Worm (Caenorhabditis elegans) whole organism, young adult: ENCODE measurements around the gene T06E8.8.

ENCODE experiments used
- F10E7.11 ChIP-seq: sonication (generic microtip); optimal IDR thresholded peaks from 2 replicates; lab custom pipeline; 2017; ENCODE audit warnings: mild to moderate bottlenecking, missing genetic modification characterization, moderate library complexity, missing compliant biosample characterization
- F23B12.7 ChIP-seq: sonication (generic microtip); optimal IDR thresholded peaks from 2 replicates; lab custom pipeline; 2017; ENCODE audit warnings: missing genetic modification characterization, mild to moderate bottlenecking, missing compliant biosample characterization, antibody characterized with exemption, moderate library complexity; ENCODE audit not compliant: insufficient read depth
- F55B11.4 ChIP-seq: sonication (generic microtip); optimal IDR thresholded peaks from 2 replicates; lab custom pipeline; 2016; ENCODE audit warnings: missing compliant biosample characterization, missing genetic modification characterization, borderline replicate concordance; ENCODE audit not compliant: insufficient read depth
- F57C9.4 ChIP-seq: sonication (generic microtip); optimal IDR thresholded peaks from 2 replicates; lab custom pipeline; 2017; ENCODE audit warnings: mild to moderate bottlenecking, missing genetic modification characterization, missing compliant biosample characterization
- K11D2.4 ChIP-seq: fragments of 200-800 bp; sonication (Bioruptor generic); IDR thresholded peaks from 2 replicates; pipeline ENCODE4 v1.3.6; 2022; ENCODE audit warnings: missing genetic modification reagents, missing genetic modification characterization, missing compliant biosample characterization
- T26A5.8 ChIP-seq: sonication (generic microtip); optimal IDR thresholded peaks from 2 replicates; lab custom pipeline; 2016; ENCODE audit warnings: missing genetic modification characterization, missing compliant biosample characterization
- Y79H2A.3 ChIP-seq: fragments of 200-800 bp; sonication (Bioruptor generic); conservative IDR thresholded peaks from 2 replicates; pipeline ENCODE4 v1.3.6; 2022; ENCODE audit warnings: missing genetic modification reagents, missing genetic modification characterization, missing compliant biosample characterization
- ZK185.1 ChIP-seq: sonication (generic microtip); optimal IDR thresholded peaks from 2 replicates; lab custom pipeline; 2016; ENCODE audit warnings: mild to moderate bottlenecking, missing genetic modification characterization, missing compliant biosample characterization; ENCODE audit not compliant: poor library complexity, severe bottlenecking
- attf-3 ChIP-seq: fragments of 200-800 bp; sonication (Bioruptor generic); conservative IDR thresholded peaks from 2 replicates; pipeline ENCODE4 v1.3.6; 2022; ENCODE audit warnings: missing genetic modification reagents, missing genetic modification characterization, missing compliant biosample characterization
- attf-5 ChIP-seq: fragments of 200-800 bp; sonication (Bioruptor generic); optimal IDR thresholded peaks from 2 replicates; lab custom pipeline; 2018; ENCODE audit warnings: mild to moderate bottlenecking, missing genetic modification characterization, missing compliant biosample characterization
- bed-1 ChIP-seq: fragments of 200-800 bp; sonication (Bioruptor generic); IDR thresholded peaks from 2 replicates; pipeline ENCODE4 v1.3.6; 2022; ENCODE audit warnings: missing genetic modification reagents, missing genetic modification characterization, missing compliant biosample characterization
- ccch-3 ChIP-seq: fragments of 200-800 bp; sonication (Bioruptor generic); optimal IDR thresholded peaks from 2 replicates; lab custom pipeline; 2018; ENCODE audit warnings: mild to moderate bottlenecking, missing genetic modification characterization, missing compliant biosample characterization
- cebp-1 ChIP-seq, 2 experiments: fragments of 200-800 bp in 1 of 2; sonication (Bioruptor generic) in 1 of 2; sonication (generic microtip) in 1 of 2; IDR thresholded peaks in 1 of 2; optimal IDR thresholded peaks in 1 of 2; 2 replicates each; pipeline versions ENCODE4 v1.3.6 to Lab custom; 2017 to 2022; ENCODE audit warnings: missing compliant biosample characterization in 2 of 2, missing genetic modification characterization in 2 of 2, mild to moderate bottlenecking in 1 of 2, missing genetic modification reagents in 1 of 2, moderate library complexity in 1 of 2
- cebp-2 ChIP-seq: fragments of 200-800 bp; sonication (Bioruptor generic); IDR thresholded peaks from 2 replicates; pipeline ENCODE4 v1.3.6; 2022; ENCODE audit warnings: missing genetic modification characterization, missing compliant biosample characterization
- ceh-27 ChIP-seq: fragments of 200-800 bp; sonication (Bioruptor generic); optimal IDR thresholded peaks from 2 replicates; lab custom pipeline; 2018; ENCODE audit warnings: mild to moderate bottlenecking, missing genetic modification characterization, moderate library complexity, missing compliant biosample characterization
- chd-7 ChIP-seq: sonication (generic microtip); optimal IDR thresholded peaks from 2 replicates; lab custom pipeline; 2016; ENCODE audit warnings: mild to moderate bottlenecking, missing genetic modification characterization, moderate library complexity, missing compliant biosample characterization
- die-1 ChIP-seq: sonication (generic microtip); optimal IDR thresholded peaks from 2 replicates; lab custom pipeline; 2016; ENCODE audit warnings: missing genotype, mild to moderate bottlenecking, missing genetic modification characterization, missing compliant biosample characterization
- dox-1 ChIP-seq: fragments of 200-800 bp; sonication (Bioruptor generic); IDR thresholded peaks from 2 replicates; pipeline ENCODE4 v1.3.6; 2022; ENCODE audit warnings: missing genetic modification reagents, missing genetic modification characterization, missing compliant biosample characterization
- dpl-1 ChIP-seq: fragments of 150-350 bp; optimal IDR thresholded peaks from 2 replicates; lab custom pipeline; 2014; ENCODE audit warnings: missing biosample characterization, missing genetic modification reagents, missing genetic modification characterization
- efl-1 ChIP-seq: fragments of 150-350 bp; optimal IDR thresholded peaks from 2 replicates; lab custom pipeline; 2014; ENCODE audit warnings: missing biosample characterization, missing genetic modification reagents, missing genetic modification characterization
- egl-44 ChIP-seq: fragments of 200-800 bp; sonication (Bioruptor generic); IDR thresholded peaks from 2 replicates; pipeline ENCODE4 v1.3.6; 2022; ENCODE audit warnings: missing genetic modification reagents, missing genetic modification characterization, missing compliant biosample characterization
- fkh-3 ChIP-seq: sonication (generic microtip); optimal IDR thresholded peaks from 2 replicates; lab custom pipeline; 2016; ENCODE audit warnings: mild to moderate bottlenecking, missing genetic modification characterization, missing compliant biosample characterization
- him-1 ChIP-seq: sonication (generic microtip); optimal IDR thresholded peaks from 2 replicates; lab custom pipeline; 2016; ENCODE audit warnings: missing genotype, missing genetic modification reagents, missing genetic modification characterization, missing compliant biosample characterization
- let-526 ChIP-seq: fragments of 200-800 bp; sonication (Bioruptor generic); IDR thresholded peaks from 2 replicates; pipeline ENCODE4 v1.3.6; 2022; ENCODE audit warnings: missing genetic modification reagents, missing genetic modification characterization, missing compliant biosample characterization
- let-607 ChIP-seq, 2 experiments: fragments of 200-800 bp in 1 of 2; sonication (Bioruptor generic) in 1 of 2; sonication (generic microtip) in 1 of 2; optimal IDR thresholded peaks; 2 replicates each; lab custom pipeline; 2016 to 2018; ENCODE audit warnings: mild to moderate bottlenecking in 2 of 2, missing compliant biosample characterization in 2 of 2, missing genetic modification characterization in 2 of 2, moderate library complexity in 2 of 2, missing genotype in 1 of 2
- lin-35 ChIP-seq, 3 experiments: fragments of 150-350 bp in 2 of 3; sonication (generic microtip) in 1 of 3; optimal IDR thresholded peaks; 2 replicates each; lab custom pipeline; 2014 to 2018; ENCODE audit warnings: missing biosample characterization in 3 of 3, missing genetic modification characterization in 3 of 3, missing genetic modification reagents in 3 of 3
- lin-40 ChIP-seq: sonication (generic microtip); optimal IDR thresholded peaks from 2 replicates; lab custom pipeline; 2016; ENCODE audit warnings: missing genetic modification characterization, mild to moderate bottlenecking, missing compliant biosample characterization, missing genotype, missing genetic modification reagents
- lin-54 ChIP-seq: fragments of 200-800 bp; sonication (Bioruptor generic); optimal IDR thresholded peaks from 2 replicates; lab custom pipeline; 2018; ENCODE audit warnings: mild to moderate bottlenecking, missing genetic modification characterization, missing compliant biosample characterization
- lir-1 ChIP-seq: fragments of 200-800 bp; sonication (Bioruptor generic); conservative IDR thresholded peaks from 2 replicates; pipeline ENCODE4 v1.3.6; 2022; ENCODE audit warnings: missing genetic modification reagents, missing genetic modification characterization, missing compliant biosample characterization
- madf-6 ChIP-seq: fragments of 200-800 bp; sonication (Bioruptor generic); IDR thresholded peaks from 2 replicates; pipeline ENCODE4 v1.3.6; 2022; ENCODE audit warnings: missing genetic modification reagents, missing genetic modification characterization, missing compliant biosample characterization
- madf-8 ChIP-seq: fragments of 200-800 bp; sonication (Bioruptor generic); conservative IDR thresholded peaks from 2 replicates; pipeline ENCODE4 v1.3.6; 2022; ENCODE audit warnings: missing genetic modification reagents, missing genetic modification characterization, missing compliant biosample characterization
- nhr-80 ChIP-seq: sonication (generic microtip); optimal IDR thresholded peaks from 2 replicates; lab custom pipeline; 2016; ENCODE audit warnings: missing genetic modification characterization, missing compliant biosample characterization
- pbrm-1 ChIP-seq: fragments of 200-800 bp; sonication (Bioruptor generic); IDR thresholded peaks from 2 replicates; pipeline ENCODE4 v1.3.6; 2022; ENCODE audit warnings: missing genetic modification reagents, missing genetic modification characterization, missing compliant biosample characterization
- rcor-1 ChIP-seq: fragments of 200-800 bp; sonication (Bioruptor generic); IDR thresholded peaks from 2 replicates; pipeline ENCODE4 v1.3.6; 2022; ENCODE audit warnings: missing genetic modification reagents, missing genetic modification characterization, missing compliant biosample characterization
- repo-1 ChIP-seq: sonication (generic microtip); optimal IDR thresholded peaks from 2 replicates; lab custom pipeline; 2017; ENCODE audit warnings: mild to moderate bottlenecking, missing genetic modification characterization, missing compliant biosample characterization
- snpc-4 ChIP-seq, 5 experiments: fragments of 150-350 bp in 1 of 5; sonication (generic microtip) in 4 of 5; optimal IDR thresholded peaks; 2 replicates each; lab custom pipeline; 2014 to 2018; ENCODE audit warnings: missing genetic modification characterization in 5 of 5, missing biosample characterization in 3 of 5, antibody characterized with exemption in 2 of 5, mild to moderate bottlenecking in 2 of 5, missing compliant biosample characterization in 2 of 5, missing genotype in 2 of 5, moderate library complexity in 2 of 5, missing genetic modification reagents in 1 of 5
- somi-1 ChIP-seq: fragments of 200-800 bp; sonication (Bioruptor generic); optimal IDR thresholded peaks from 2 replicates; lab custom pipeline; 2018; ENCODE audit warnings: mild to moderate bottlenecking, missing genetic modification characterization, missing compliant biosample characterization
- xnd-1 ChIP-seq: sonication (generic microtip); optimal IDR thresholded peaks from 2 replicates; lab custom pipeline; 2016; ENCODE audit warnings: missing genotype, missing genetic modification reagents, missing genetic modification characterization, missing compliant biosample characterization
- zim-3 ChIP-seq: sonication (generic microtip); optimal IDR thresholded peaks from 2 replicates; lab custom pipeline; 2017; ENCODE audit warnings: mild to moderate bottlenecking, missing genetic modification characterization, moderate library complexity, missing compliant biosample characterization
- ztf-18 ChIP-seq: sonication (generic microtip); optimal IDR thresholded peaks from 2 replicates; lab custom pipeline; 2016; ENCODE audit warnings: missing genotype, mild to moderate bottlenecking, missing genetic modification characterization, missing compliant biosample characterization
- ztf-22 ChIP-seq: fragments of 200-800 bp; sonication (Bioruptor generic); optimal IDR thresholded peaks from 2 replicates; lab custom pipeline; 2018; ENCODE audit warnings: mild to moderate bottlenecking, missing genetic modification characterization, moderate library complexity, missing compliant biosample characterization
- ztf-25 ChIP-seq: fragments of 200-800 bp; sonication (Bioruptor generic); IDR thresholded peaks from 2 replicates; pipeline ENCODE4 v1.3.6; 2022; ENCODE audit warnings: missing genetic modification reagents, missing genetic modification characterization, missing compliant biosample characterization

T06E8.8 gene

ce11 chrV:10031384-10032171, 12.0 kb upstream of the T06E8.8 start:
- TF ChIP-seq K11D2.4 (GFP tag; lab: Robert Waterston, UW) (no peak), efl-1 (GFP tag; lab: Kevin White, UChicago) (peak; percentile 57), ceh-27 (no peak), dpl-1 (GFP tag; lab: Kevin White, UChicago) (peak; percentile 11), cebp-1 (GFP tag; IDR thresholded peaks at IDR 0.05; lab: Robert Waterston, UW) (no peak), cebp-1 (tag; optimal IDR thresholded peaks at IDR 0.05; lab: Kevin White, UChicago) (peak; percentile 9), madf-6 (GFP tag; lab: Robert Waterston, UW) (peak; percentile 60; the same call in 1 of the 2 replicates), dox-1 (peak; percentile 50), F23B12.7 (peak; percentile 17), Y79H2A.3 (GFP tag; lab: Robert Waterston, UW) (no peak), snpc-4 (GFP tag; optimal IDR thresholded peaks at IDR 0.05; lab: Kevin White, UChicago) (no peak), snpc-4 (tag; optimal IDR thresholded peaks at IDR 0.05; lab: Kevin White, UChicago) (peak in 1 of 4 experiments; percentile 34), lin-40 (tag; lab: Kevin White, UChicago) (peak; percentile 41), lin-35 (GFP tag; optimal IDR thresholded peaks at IDR 0.05; lab: Kevin White, UChicago) (peak in 1 of 3 experiments; percentile 70), F57C9.4 (tag; lab: Kevin White, UChicago) (no peak), lir-1 (GFP tag; lab: Robert Waterston, UW) (0 out of 2 replicates have a peak, but pooled peaks have one; percentile 23), attf-3 (GFP tag; lab: Robert Waterston, UW) (no peak), madf-8 (GFP tag; lab: Robert Waterston, UW) (0 out of 2 replicates have a peak, but pooled peaks have one; percentile 10), pbrm-1 (GFP tag; lab: Robert Waterston, UW) (no peak), lin-54 (GFP tag; lab: Kevin White, UChicago) (peak; percentile 66), fkh-3 (no peak), F10E7.11 (tag; lab: Kevin White, UChicago) (no peak), let-526 (GFP tag; lab: Robert Waterston, UW) (no peak), nhr-80 (tag; lab: Kevin White, UChicago) (peak; percentile 79), attf-5 (GFP tag; lab: Kevin White, UChicago) (peak; percentile 17)

ce11 chrV:10035586-10035985, 8.0 kb upstream of the T06E8.8 start:
- no peak for TF ChIP-seq repo-1 (tag; lab: Kevin White, UChicago)
- TF ChIP-seq ztf-18, result no peak
- TF ChIP-seq F55B11.4 (tag; lab: Kevin White, UChicago), result no peak
- no peak for TF ChIP-seq cebp-2
- TF ChIP-seq ccch-3 (GFP tag; lab: Kevin White, UChicago), result no peak
- TF ChIP-seq F23B12.7, result no peak

- peak; percentile 52 for TF ChIP-seq chd-7 (tag; lab: Kevin White, UChicago)
- no peak for TF ChIP-seq T26A5.8
- TF ChIP-seq snpc-4 (GFP tag; optimal IDR thresholded peaks at IDR 0.05; lab: Kevin White, UChicago), result no peak
- no peak for TF ChIP-seq snpc-4 (tag; optimal IDR thresholded peaks at IDR 0.05; lab: Kevin White, UChicago)
- TF ChIP-seq ztf-25 (GFP tag; lab: Robert Waterston, UW), result no peak
- TF ChIP-seq lin-40 (tag; lab: Kevin White, UChicago), result peak; percentile 26
- no peak for TF ChIP-seq madf-6 (GFP tag; lab: Robert Waterston, UW)
- no peak for TF ChIP-seq let-607 (tag; optimal IDR thresholded peaks at IDR 0.05; lab: Kevin White, UChicago)
- no peak for TF ChIP-seq zim-3 (tag; lab: Kevin White, UChicago)
- no peak for TF ChIP-seq ZK185.1 (tag; lab: Kevin White, UChicago)
- TF ChIP-seq rcor-1, result no peak
- no peak for TF ChIP-seq bed-1
- no peak for TF ChIP-seq cebp-1 (GFP tag; IDR thresholded peaks at IDR 0.05; lab: Robert Waterston, UW)
- peak; percentile 12 for TF ChIP-seq cebp-1 (tag; optimal IDR thresholded peaks at IDR 0.05; lab: Kevin White, UChicago)
- peak; percentile 66 for TF ChIP-seq somi-1 (GFP tag; lab: Kevin White, UChicago)
- peak; percentile 11 for TF ChIP-seq die-1 (tag; lab: Kevin White, UChicago)
- TF ChIP-seq lin-54 (GFP tag; lab: Kevin White, UChicago), result no peak
- TF ChIP-seq xnd-1, result no peak
- TF ChIP-seq ztf-22 (GFP tag; lab: Kevin White, UChicago), result no peak
- TF ChIP-seq egl-44, result no peak
- TF ChIP-seq him-1 (tag; lab: Kevin White, UChicago), result no peak
Observed at ce11 chrV:10036275-10036674, 7.3 kb upstream of the T06E8.8 start, which contains the start of gene T06E8.2. T06E8.2 (minus strand) TSS chrV:10036413.
